Fruit fly (Drosophila melanogaster) Kc167 (cell line): Measurements from ENCODE around the gene aay.

Source experiments
- Myc ChIP-seq: fragments of >200 bp; optimal IDR thresholded peaks from 2 replicates; lab custom pipeline; 2017; ENCODE audit warnings: missing external identifiers
- Sin3A ChIP-seq: fragments of >200 bp; optimal IDR thresholded peaks from 2 replicates; lab custom pipeline; 2018; ENCODE audit warnings: missing external identifiers
- h ChIP-seq: fragments of >200 bp; optimal IDR thresholded peaks from 3 replicates; lab custom pipeline; 2018; ENCODE audit warnings: missing external identifiers
- insv ChIP-seq: fragments of >200 bp; optimal IDR thresholded peaks from 3 replicates; lab custom pipeline; 2018; ENCODE audit warnings: missing external identifiers
- psq ChIP-seq: fragments of >200 bp; optimal IDR thresholded peaks from 2 replicates; lab custom pipeline; 2017; ENCODE audit warnings: missing external identifiers
- ttk ChIP-seq: sonication (Bioruptor generic); optimal IDR thresholded peaks from 2 replicates; lab custom pipeline; 2017; ENCODE audit warnings: missing external identifiers

The aay gene

dm6 chr3L:9461670-9462246 lies 38.7 kb downstream of the aay start:
- TF ChIP-seq psq (lab: Kevin White, UChicago), result no peak
- no peak for TF ChIP-seq insv (lab: Kevin White, UChicago)
- TF ChIP-seq ttk (lab: Kevin White, UChicago), result no peak
- no peak for TF ChIP-seq h
- TF ChIP-seq Sin3A (lab: Kevin White, UChicago), result no peak
- TF ChIP-seq Myc (lab: Kevin White, UChicago), result no peak

- TF ChIP-seq Myc (lab: Kevin White, UChicago) (no peak), h (no peak), Sin3A (lab: Kevin White, UChicago) (no peak), insv (lab: Kevin White, UChicago) (no peak), psq (lab: Kevin White, UChicago) (no peak), ttk (lab: Kevin White, UChicago) (no peak)
Measured at dm6 chr3L:9462247-9462769, 39.3 kb downstream of the aay start.

dm6 chr3L:9462794-9463193 lies 39.7 kb downstream of the aay start:
- no peak for TF ChIP-seq Myc (lab: Kevin White, UChicago)
- no peak for TF ChIP-seq insv (lab: Kevin White, UChicago)
- TF ChIP-seq ttk (lab: Kevin White, UChicago), result no peak
- no peak for TF ChIP-seq h
- TF ChIP-seq psq (lab: Kevin White, UChicago), result no peak
- TF ChIP-seq Sin3A (lab: Kevin White, UChicago), result no peak

- TF ChIP-seq Sin3A (lab: Kevin White, UChicago) (no peak), psq (lab: Kevin White, UChicago) (no peak), ttk (lab: Kevin White, UChicago) (no peak), insv (lab: Kevin White, UChicago) (no peak), h (no peak), Myc (lab: Kevin White, UChicago) (no peak)
Measured at dm6 chr3L:9465652-9466244, 42.7 kb downstream of the aay start.

- TF ChIP-seq insv (lab: Kevin White, UChicago), result no peak
- TF ChIP-seq ttk (lab: Kevin White, UChicago), result no peak
- TF ChIP-seq Sin3A (lab: Kevin White, UChicago), result no peak
- TF ChIP-seq psq (lab: Kevin White, UChicago), result no peak
- no peak for TF ChIP-seq h
- TF ChIP-seq Myc (lab: Kevin White, UChicago), result no peak
Measured at dm6 chr3L:9466595-9466994, 43.5 kb downstream of the aay start.

dm6 chr3L:9467267-9467666 lies 44.2 kb downstream of the aay start:
- TF ChIP-seq Sin3A (lab: Kevin White, UChicago) (no peak), ttk (lab: Kevin White, UChicago) (no peak), insv (lab: Kevin White, UChicago) (no peak), h (no peak), Myc (lab: Kevin White, UChicago) (no peak), psq (lab: Kevin White, UChicago) (no peak)

- TF ChIP-seq psq (lab: Kevin White, UChicago) (no peak), Sin3A (lab: Kevin White, UChicago) (no peak)
Measured at dm6 chr3L:9467763-9468206, 44.7 kb downstream of the aay start.

- TF ChIP-seq Sin3A (lab: Kevin White, UChicago), result no peak
- no peak for TF ChIP-seq Myc (lab: Kevin White, UChicago)
Measured at dm6 chr3L:9468261-9468890, 45.3 kb downstream of the aay start.

- no peak for TF ChIP-seq h
- TF ChIP-seq Sin3A (lab: Kevin White, UChicago), result no peak
- TF ChIP-seq psq (lab: Kevin White, UChicago), result no peak
- TF ChIP-seq insv (lab: Kevin White, UChicago), result no peak
- no peak for TF ChIP-seq Myc (lab: Kevin White, UChicago)
- no peak for TF ChIP-seq ttk (lab: Kevin White, UChicago)
Measured at dm6 chr3L:9469079-9469478, 46.0 kb downstream of the aay start.

dm6 chr3L:9471151-9471903 lies 48.3 kb downstream of the aay start:
- TF ChIP-seq psq (lab: Kevin White, UChicago) (no peak), h (no peak), Sin3A (lab: Kevin White, UChicago) (no peak), ttk (lab: Kevin White, UChicago) (no peak), insv (lab: Kevin White, UChicago) (no peak), Myc (lab: Kevin White, UChicago) (no peak)
